Worm (Caenorhabditis elegans) whole organism, mixed stage, embryonic: ENCODE results near the gene lips-3.

Source experiments
- ceh-83 ChIP-seq: fragments of 200-800 bp; sonication (Bioruptor generic); optimal IDR thresholded peaks from 2 replicates; lab custom pipeline; 2018; ENCODE audit warnings: mild to moderate bottlenecking, missing genetic modification characterization, missing compliant biosample characterization
- flh-1 ChIP-seq: fragments of 200-800 bp; sonication (Bioruptor generic); optimal IDR thresholded peaks from 2 replicates; lab custom pipeline; 2018; ENCODE audit warnings: mild to moderate bottlenecking, missing genetic modification characterization, moderate library complexity, missing compliant biosample characterization
- lsy-2 ChIP-seq: fragments of 150-350 bp; optimal IDR thresholded peaks from 2 replicates; lab custom pipeline; 2014; ENCODE audit warnings: missing biosample characterization, missing genetic modification characterization
- nhr-237 ChIP-seq: fragments of 150-350 bp; optimal IDR thresholded peaks from 2 replicates; lab custom pipeline; 2014; ENCODE audit warnings: missing biosample characterization, missing genetic modification characterization
- pha-4 ChIP-seq: fragments of 150-350 bp; optimal IDR thresholded peaks from 2 replicates; lab custom pipeline; 2018; ENCODE audit warnings: missing biosample characterization, missing genetic modification reagents, missing genetic modification characterization
- sptf-1 ChIP-seq: sonication (generic microtip); optimal IDR thresholded peaks from 2 replicates; lab custom pipeline; 2017; ENCODE audit warnings: mild to moderate bottlenecking, missing genetic modification characterization, moderate library complexity, missing compliant biosample characterization
- unc-120 ChIP-seq: sonication (generic microtip); optimal IDR thresholded peaks from 2 replicates; lab custom pipeline; 2017; ENCODE audit warnings: missing genetic modification characterization, missing compliant biosample characterization; ENCODE audit not compliant: poor library complexity, severe bottlenecking
- unc-39 ChIP-seq: fragments of 150-350 bp; optimal IDR thresholded peaks from 2 replicates; lab custom pipeline; 2014; ENCODE audit warnings: missing biosample characterization, missing genetic modification characterization
- unc-62 ChIP-seq: fragments of 150-350 bp; optimal IDR thresholded peaks from 2 replicates; lab custom pipeline; 2014; ENCODE audit warnings: missing biosample characterization, missing genetic modification reagents, missing genetic modification characterization
- ztf-11 ChIP-seq: fragments of 150-350 bp; optimal IDR thresholded peaks from 2 replicates; lab custom pipeline; 2014; ENCODE audit warnings: missing biosample characterization, missing genetic modification characterization

- TF ChIP-seq sptf-1 (tag; lab: Kevin White, UChicago) (no peak), unc-62 (GFP tag; lab: Kevin White, UChicago) (no peak), unc-120 (tag; lab: Kevin White, UChicago) (peak; percentile 34), flh-1 (GFP tag; lab: Kevin White, UChicago) (no peak), lsy-2 (tag; lab: Kevin White, UChicago) (peak; percentile 74), pha-4 (tag; lab: Kevin White, UChicago) (no peak), nhr-237 (tag; lab: Kevin White, UChicago) (no peak), ztf-11 (tag; lab: Kevin White, UChicago) (no peak), unc-39 (tag; lab: Kevin White, UChicago) (no peak), ceh-83 (GFP tag; lab: Kevin White, UChicago) (no peak)
These were observed 37.9 kb upstream of the lips-3 start, which contains the start of the genes sel-5 and wdr-48 for ce11 chrIII:4578385-4578903.
